Fruit fly (Drosophila melanogaster) whole organism, larva: ENCODE results near the gene Prat2.

Source experiments
- noc ChIP-seq: fragments of 200-800 bp; sonication (Bioruptor generic); optimal IDR thresholded peaks from 3 replicates; lab custom pipeline; 2019; ENCODE audit warnings: missing biosample characterization, mild to moderate bottlenecking, missing genetic modification characterization, moderate library complexity

Gene Prat2

DNA sequence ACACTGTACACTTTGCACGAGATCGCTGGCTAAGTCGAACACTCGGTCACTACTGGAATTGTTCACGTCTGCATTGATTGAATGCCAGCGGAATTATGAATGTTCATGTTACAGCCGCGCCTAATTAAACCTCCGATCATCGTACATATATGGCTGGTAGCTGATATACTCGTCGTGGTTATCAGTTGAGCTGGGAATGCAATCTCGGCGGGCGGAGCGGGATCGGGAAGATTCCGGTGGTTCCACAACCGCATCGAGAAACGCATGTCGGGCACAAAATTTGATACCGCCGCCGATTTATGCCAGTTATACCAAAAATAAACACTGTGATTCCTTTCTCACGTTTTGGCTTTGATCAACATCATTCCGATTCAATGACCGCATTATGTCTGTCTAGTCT is at the start of gene Prat2:
TSS of gene Prat2 (minus strand) at position 101 of the 400 bp plus-strand sequence.
- TF ChIP-seq noc (tag; lab: Kevin White, UChicago): no peak

DNA sequence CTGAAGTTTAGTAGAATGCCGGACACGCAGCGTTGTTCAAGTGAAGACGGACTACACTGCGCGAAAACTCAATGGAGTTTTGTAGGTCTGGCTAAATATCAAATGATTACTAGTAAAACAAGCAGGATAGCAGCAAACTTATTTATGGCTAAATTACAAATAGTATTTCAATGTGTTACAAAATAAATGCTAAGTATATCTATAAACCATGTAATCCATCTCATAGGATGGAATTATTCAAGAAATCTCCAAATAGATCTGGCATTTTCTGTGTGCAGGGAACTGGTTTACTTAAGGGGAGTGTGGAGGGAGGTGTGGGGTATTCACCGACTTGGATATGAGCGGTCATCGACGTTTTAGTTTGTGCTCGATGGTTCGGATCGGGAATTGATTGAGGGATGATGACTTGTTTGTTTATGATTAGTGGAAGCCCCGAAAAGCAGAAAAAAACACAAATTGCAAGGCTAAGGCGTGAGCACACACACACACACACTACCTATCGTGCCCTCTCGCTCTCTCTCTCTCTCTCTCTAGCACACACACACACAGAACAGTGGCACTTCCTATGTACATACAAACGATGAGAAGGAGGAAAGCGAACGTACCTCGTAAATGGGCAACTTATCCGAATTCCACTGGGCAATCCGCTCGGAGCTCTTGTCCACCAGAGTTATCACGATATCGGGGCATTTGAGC is 49.3 kb upstream of the Prat2 start:
- peak; percentile 42 for TF ChIP-seq noc (tag; lab: Kevin White, UChicago)

DNA sequence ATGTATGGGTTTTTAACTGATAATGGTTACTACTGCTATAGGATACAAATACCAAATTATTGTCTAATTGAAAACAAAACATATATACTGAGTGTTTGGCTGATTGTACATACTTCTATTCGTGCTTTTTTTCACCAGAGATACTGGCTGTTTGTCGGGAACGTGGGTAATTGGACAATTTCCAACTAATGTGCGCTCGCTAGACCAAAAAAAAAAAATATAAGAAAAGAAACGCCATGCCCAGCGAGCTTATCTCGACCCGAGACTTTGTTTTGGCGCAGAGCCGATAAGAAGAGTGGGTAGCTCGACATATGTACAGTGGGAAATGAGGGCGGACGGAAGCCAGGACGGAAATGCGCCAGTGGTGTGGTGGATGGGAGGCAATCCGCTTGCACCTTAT is 48.5 kb upstream of the Prat2 start:
- TF ChIP-seq noc (tag; lab: Kevin White, UChicago): no peak

DNA sequence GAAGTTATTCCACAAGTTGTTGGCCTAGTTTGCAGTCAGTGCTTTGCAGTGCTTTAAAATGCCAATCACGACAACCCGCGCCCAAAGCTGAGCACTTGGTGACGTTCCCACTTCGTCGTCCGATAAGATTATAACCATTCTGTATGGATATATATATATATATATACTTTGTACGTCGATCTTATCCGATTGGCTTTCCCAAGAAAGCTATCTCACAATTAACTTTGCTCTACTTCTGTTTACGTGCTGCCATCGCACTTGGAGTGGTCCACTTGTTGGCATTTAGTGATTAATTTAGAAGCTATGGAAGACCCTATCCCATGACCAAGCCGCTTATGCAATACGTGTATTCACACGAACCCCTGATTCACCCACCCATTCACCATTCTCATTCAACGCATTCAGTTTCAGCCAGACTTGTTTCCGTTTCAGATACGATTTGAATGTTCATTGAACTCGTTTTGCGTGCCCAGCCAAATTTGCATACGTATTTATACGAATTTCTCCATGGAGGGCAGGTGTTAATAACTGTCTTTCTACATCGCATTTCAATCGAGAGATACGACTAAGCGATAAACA is 47.4 kb upstream of the Prat2 start:
- no peak for TF ChIP-seq noc (tag; lab: Kevin White, UChicago)

- TF ChIP-seq noc (tag; lab: Kevin White, UChicago): no peak
Observed at dm6 chr3L:6957753-6958420, 43.2 kb upstream of the Prat2 start, which contains the start of the genes Uqcc1 and Surf1. Gene Uqcc1 (minus strand): TSS chr3L:6958108. Gene Surf1 (plus strand): TSS chr3L:6958346.

DNA sequence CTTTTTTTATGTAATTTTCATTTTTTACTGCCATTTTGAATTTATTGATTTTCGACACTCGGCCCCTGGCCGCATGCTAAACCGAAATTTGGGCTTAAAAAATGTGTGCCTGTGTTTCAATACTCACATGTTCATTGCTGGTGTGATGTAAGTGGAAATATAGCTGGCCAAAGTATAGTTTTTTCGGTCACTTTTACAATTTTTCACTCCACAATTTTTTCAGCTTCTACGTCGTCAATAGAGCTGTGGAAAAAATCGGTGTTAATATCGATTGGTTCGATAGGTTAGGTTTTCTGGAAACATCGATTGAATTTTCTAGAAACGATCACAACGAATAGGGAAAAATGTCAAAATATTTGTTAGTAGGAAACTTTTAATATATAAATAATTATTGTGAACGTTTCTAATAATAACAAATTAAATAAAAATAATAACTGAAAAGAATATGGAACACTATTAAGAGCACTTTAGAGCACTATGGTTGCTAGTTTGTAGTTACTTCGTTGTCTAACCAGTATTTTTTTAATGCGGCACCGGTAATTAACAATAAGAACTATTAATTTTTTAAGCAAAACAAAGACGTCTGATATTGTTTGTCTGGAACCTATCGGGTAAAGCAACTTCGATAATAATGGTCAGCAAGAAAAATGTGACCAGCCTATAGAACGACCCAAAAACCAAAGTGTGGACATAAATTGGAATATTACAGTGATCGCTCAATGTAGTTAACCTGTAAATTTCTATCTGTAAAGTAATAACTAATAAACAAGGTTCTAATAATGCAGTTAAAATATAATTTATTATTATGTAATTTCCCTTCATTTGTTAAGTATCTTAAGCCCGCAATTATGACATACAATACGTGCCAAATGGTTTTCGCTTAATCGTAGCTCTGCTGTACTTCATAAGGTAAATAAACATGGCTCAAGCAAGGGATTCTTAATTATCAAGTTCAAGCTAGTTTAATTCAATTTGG is 40.9 kb upstream of the Prat2 start, which contains the start of the genes CG10077 and CG9948:
TSS of gene CG10077 (minus strand) at position 651 of the 976 bp plus-strand sequence.
TSS of gene CG9948 (plus strand) at position 738 of the 976 bp plus-strand sequence.
- peak; percentile 89 for TF ChIP-seq noc (tag; lab: Kevin White, UChicago)

DNA sequence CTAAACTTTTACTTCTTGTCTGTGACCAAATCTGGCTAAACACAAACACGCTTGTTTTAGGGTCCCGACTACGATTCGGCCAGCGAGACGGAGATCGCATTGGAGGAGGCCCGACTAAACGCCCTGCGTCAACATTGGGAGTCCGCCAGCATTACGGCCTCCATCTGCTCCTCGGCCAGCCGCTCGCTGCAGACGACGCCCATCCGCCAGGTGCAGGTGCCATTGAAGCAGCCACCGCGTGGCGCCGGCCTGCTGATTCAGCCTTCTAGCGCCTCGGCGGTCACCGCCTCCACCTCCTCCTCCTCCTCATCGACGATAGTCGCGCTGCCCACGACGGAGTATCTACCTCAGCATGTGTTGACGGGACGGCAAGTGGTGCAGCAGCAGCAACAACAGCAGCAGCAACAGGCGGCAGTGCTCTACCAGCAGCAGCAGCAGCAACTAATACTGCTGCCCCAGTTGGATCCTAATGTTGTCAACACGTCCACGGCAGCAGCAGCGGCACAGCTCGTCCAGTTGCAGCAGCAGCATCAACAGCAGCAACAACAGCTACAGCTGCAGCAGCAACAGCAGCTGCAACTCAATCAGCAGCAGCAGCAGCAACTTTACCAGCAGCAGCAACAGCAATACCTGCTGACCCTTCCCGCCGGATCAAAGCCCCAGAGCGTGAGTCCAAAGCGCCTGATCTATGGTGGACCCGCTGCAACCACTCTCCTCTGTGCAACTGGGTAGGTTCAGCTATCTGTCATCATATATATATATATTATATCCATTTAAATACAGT is 32.7 kb upstream of the Prat2 start:
- TF ChIP-seq noc (tag; lab: Kevin White, UChicago): no peak

- no peak for TF ChIP-seq noc (tag; lab: Kevin White, UChicago)
Observed at dm6 chr3L:6945357-6945756, 30.7 kb upstream of the Prat2 start.

DNA sequence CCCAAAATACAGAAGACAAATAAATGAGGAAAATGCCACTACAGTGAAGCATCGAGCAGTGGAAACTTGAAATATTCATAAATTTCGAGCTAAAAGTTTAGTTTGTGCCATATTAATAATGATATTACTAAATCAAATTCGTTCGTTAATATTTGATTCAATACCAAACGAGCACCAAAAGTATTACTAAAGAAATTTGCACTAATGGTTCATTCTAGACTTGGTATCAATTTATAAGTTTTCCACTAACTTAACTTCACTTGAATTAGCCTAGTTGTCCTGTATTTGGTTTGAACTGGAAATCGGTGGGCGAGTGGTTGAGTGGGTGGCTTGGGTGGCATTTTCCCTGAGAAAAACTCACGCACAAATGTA is 29.3 kb upstream of the Prat2 start:
- no peak for TF ChIP-seq noc (tag; lab: Kevin White, UChicago)

DNA sequence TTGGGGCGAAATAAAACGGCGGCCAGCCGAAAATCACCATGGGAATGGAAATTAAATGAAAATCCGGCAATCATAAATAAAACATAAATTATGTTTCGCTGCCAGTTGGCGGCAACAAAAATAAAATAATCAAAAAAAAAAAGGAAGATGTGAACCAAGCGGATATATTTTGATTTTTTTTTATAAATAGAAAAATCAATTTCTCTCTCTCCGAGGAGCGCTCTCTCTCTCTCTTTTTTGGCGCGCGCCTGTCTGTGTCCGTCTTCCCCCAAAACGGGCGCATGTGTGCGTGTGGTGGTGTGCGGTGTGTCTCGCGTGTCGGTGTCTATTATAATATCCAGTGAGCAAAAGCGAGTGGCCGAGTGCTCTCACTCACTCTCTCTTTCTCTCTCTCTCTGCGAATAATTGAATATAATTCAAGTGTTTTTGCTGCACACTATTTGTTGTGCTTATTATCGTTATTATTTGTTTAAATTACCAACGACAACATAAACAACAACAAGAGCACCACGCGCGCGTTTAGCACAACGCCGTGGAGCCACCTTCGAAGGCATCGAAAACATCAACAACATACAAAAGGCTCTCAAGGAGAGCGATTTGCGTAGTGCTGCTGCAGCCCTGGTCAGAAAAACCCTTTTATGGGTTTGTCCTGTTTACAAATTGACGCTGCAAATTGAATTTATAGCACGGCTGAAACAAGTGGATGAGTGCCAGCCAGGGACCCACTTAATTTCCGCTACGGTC is 28.7 kb upstream of the Prat2 start:
- no peak for TF ChIP-seq noc (tag; lab: Kevin White, UChicago)

DNA sequence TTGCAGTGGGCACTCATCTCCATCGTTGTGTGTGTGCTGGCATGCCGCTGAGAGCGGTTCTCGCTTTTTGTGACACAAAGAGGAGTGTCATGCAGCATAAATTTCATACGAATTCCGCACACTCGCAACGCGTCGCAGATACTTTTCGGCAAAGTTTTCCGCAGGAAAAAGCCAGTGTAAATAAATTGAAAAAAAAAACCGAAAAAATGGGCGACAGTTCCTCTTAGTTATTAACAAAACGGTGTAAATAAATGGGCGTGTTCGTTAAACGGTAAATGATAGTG is 28.1 kb upstream of the Prat2 start, which contains the start of gene tow:
TSS of gene tow (plus strand) at position 26 of the 284 bp plus-strand sequence.
- TF ChIP-seq noc (tag; lab: Kevin White, UChicago): no peak

- no peak for TF ChIP-seq noc (tag; lab: Kevin White, UChicago)
Observed at dm6 chr3L:6942103-6942830, 27.6 kb upstream of the Prat2 start.

- no peak for TF ChIP-seq noc (tag; lab: Kevin White, UChicago)
Observed at dm6 chr3L:6934799-6935318, 20.2 kb upstream of the Prat2 start.
